Fruit fly (Drosophila melanogaster) whole organism, adult: Measurements from ENCODE around the gene CG31446.

ENCODE experiments used
- CG11617 ChIP-seq: fragments of 200-800 bp; sonication (Bioruptor generic); optimal IDR thresholded peaks from 2 replicates; lab custom pipeline; 2017; ENCODE audit warnings: mild to moderate bottlenecking, missing biosample characterization, missing genetic modification reagents, missing genetic modification characterization
- CG5204 ChIP-seq: fragments of 200-800 bp; sonication (Bioruptor generic); optimal IDR thresholded peaks from 2 replicates; lab custom pipeline; 2016; ENCODE audit warnings: missing biosample characterization, missing genetic modification characterization
- CG7101 ChIP-seq: fragments of 200-800 bp; sonication (Bioruptor generic); optimal IDR thresholded peaks from 2 replicates; lab custom pipeline; 2018; ENCODE audit warnings: missing biosample characterization, mild to moderate bottlenecking, missing genetic modification characterization, moderate library complexity
- Clk ChIP-seq: fragments of 200-800 bp; sonication (Bioruptor generic); optimal IDR thresholded peaks from 2 replicates; lab custom pipeline; 2017; ENCODE audit warnings: missing biosample characterization, missing genetic modification characterization
- Crg-1 ChIP-seq: fragments of 200-800 bp; sonication (Bioruptor generic); optimal IDR thresholded peaks from 2 replicates; lab custom pipeline; 2016; ENCODE audit warnings: missing biosample characterization, missing genetic modification characterization
- Hr96 ChIP-seq: fragments of 200-800 bp; sonication (Bioruptor generic); optimal IDR thresholded peaks from 2 replicates; lab custom pipeline; 2016; ENCODE audit warnings: missing biosample characterization, missing genetic modification characterization
- bab1 ChIP-seq: fragments of 200-800 bp; sonication (Bioruptor generic); optimal IDR thresholded peaks from 3 replicates; lab custom pipeline; 2019; ENCODE audit warnings: missing biosample characterization, mild to moderate bottlenecking, missing genetic modification characterization, moderate library complexity
- cnc ChIP-seq, 2 experiments: fragments of >200 bp; optimal IDR thresholded peaks; 2 replicates each; lab custom pipeline; 2017
- kay ChIP-seq: fragments of 200-800 bp; sonication (Bioruptor generic); peaks from one replicate; lab custom pipeline; 2016; ENCODE audit warnings: missing biosample characterization, missing genetic modification characterization, borderline replicate concordance
- ovo ChIP-seq: fragments of 200-800 bp; sonication (Bioruptor generic); optimal IDR thresholded peaks from 2 replicates; lab custom pipeline; 2016; ENCODE audit warnings: missing biosample characterization, missing genetic modification characterization
- pad ChIP-seq: fragments of 200-800 bp; sonication (Bioruptor generic); optimal IDR thresholded peaks from 3 replicates; lab custom pipeline; 2017; ENCODE audit warnings: missing biosample characterization, missing genetic modification characterization, mild to moderate bottlenecking, moderate library complexity, missing genetic modification reagents
- tj ChIP-seq: fragments of 200-800 bp; sonication (Bioruptor generic); optimal IDR thresholded peaks from 3 replicates; lab custom pipeline; 2017; ENCODE audit warnings: missing biosample characterization, mild to moderate bottlenecking, missing genetic modification characterization, moderate library complexity

dm6 chr3R:15694332-15694731 is 1.4 kb downstream of the CG31446 start:
- TF ChIP-seq CG7101 (tag; lab: Kevin White, UChicago): no peak
- TF ChIP-seq kay (GFP tag; lab: Kevin White, UChicago): no peak
- no peak for TF ChIP-seq ovo (GFP tag; lab: Kevin White, UChicago)
- TF ChIP-seq pad (GFP tag; lab: Kevin White, UChicago): no peak
- no peak for TF ChIP-seq cnc (optimal IDR thresholded peaks at IDR 0.05; lab: Kevin White, UChicago)
- TF ChIP-seq CG5204 (GFP tag; lab: Kevin White, UChicago): no peak
- no peak for TF ChIP-seq Crg-1
- no peak for TF ChIP-seq tj (GFP tag; lab: Kevin White, UChicago)
- no peak for TF ChIP-seq Clk (GFP tag; lab: Kevin White, UChicago)
- TF ChIP-seq bab1 (GFP tag; lab: Kevin White, UChicago): no peak
- no peak for TF ChIP-seq Hr96
- no peak for TF ChIP-seq CG11617 (GFP tag; lab: Kevin White, UChicago)
